Fruit fly (Drosophila melanogaster): Measurements from ENCODE around the gene CG11674.
A peak's percentile ranks its signal among the peaks of the same experiment; 100 is the strongest.

Gene CG11674

dm6 chrX:14216844-14217243, 8.8 kb downstream of the CG11674 start:
- TF ChIP-seq CG17801 (GFP tag; optimal IDR thresholded peaks at IDR 0.05; ENCODE audit: partially characterized antibody), result no peak

dm6 chrX:14215834-14216233, 9.8 kb downstream of the CG11674 start:
- no peak for TF ChIP-seq CG17801 (GFP tag; optimal IDR thresholded peaks at IDR 0.05; ENCODE audit: partially characterized antibody)

- peak; percentile 79 for TF ChIP-seq CG17801 (GFP tag; optimal IDR thresholded peaks at IDR 0.05; ENCODE audit: partially characterized antibody)
Measured at dm6 chrX:14214505-14215449, 10.9 kb downstream of the CG11674 start.

- TF ChIP-seq CG17801 (GFP tag; optimal IDR thresholded peaks at IDR 0.05; ENCODE audit: partially characterized antibody), result no peak
Measured at dm6 chrX:14213509-14214154, 12.0 kb downstream of the CG11674 start.

dm6 chrX:14212147-14212792, 13.4 kb downstream of the CG11674 start:
- TF ChIP-seq CG17801 (GFP tag; optimal IDR thresholded peaks at IDR 0.05; ENCODE audit: partially characterized antibody), result no peak

- peak; percentile 49 for TF ChIP-seq CG17801 (GFP tag; optimal IDR thresholded peaks at IDR 0.05; ENCODE audit: partially characterized antibody)
Measured at dm6 chrX:14211250-14211944, 14.3 kb downstream of the CG11674 start.

dm6 chrX:14209209-14209781, 16.4 kb downstream of the CG11674 start:
- no peak for TF ChIP-seq CG17801 (GFP tag; optimal IDR thresholded peaks at IDR 0.05; ENCODE audit: partially characterized antibody)

- TF ChIP-seq CG17801 (GFP tag; optimal IDR thresholded peaks at IDR 0.05; ENCODE audit: partially characterized antibody), result peak; percentile 49
Measured at dm6 chrX:14208426-14209208, 17.1 kb downstream of the CG11674 start.

dm6 chrX:14201178-14201577, 24.5 kb downstream of the CG11674 start, which contains the start of gene Prp16:
Gene Prp16 (plus strand): TSS chrX:14201362.
- no peak for TF ChIP-seq CG17801 (GFP tag; optimal IDR thresholded peaks at IDR 0.05; ENCODE audit: partially characterized antibody)

dm6 chrX:14199967-14200531, 25.6 kb downstream of the CG11674 start, which contains the start of gene CG11590:
Gene CG11590 (plus strand): TSS chrX:14200178.
- TF ChIP-seq CG17801 (GFP tag; optimal IDR thresholded peaks at IDR 0.05; ENCODE audit: partially characterized antibody), result no peak

dm6 chrX:14193013-14193412, 32.7 kb downstream of the CG11674 start, which contains the start of gene yl:
Gene yl (plus strand): TSS chrX:14193214.
- no peak for TF ChIP-seq CG17801 (GFP tag; optimal IDR thresholded peaks at IDR 0.05; ENCODE audit: partially characterized antibody)

- TF ChIP-seq CG17801 (GFP tag; optimal IDR thresholded peaks at IDR 0.05; ENCODE audit: partially characterized antibody), result no peak
Measured at dm6 chrX:14191918-14192317, 33.8 kb downstream of the CG11674 start, which contains the start of gene CG13403. Gene CG13403 (minus strand): TSS chrX:14192018.

dm6 chrX:14189216-14189615, 36.5 kb downstream of the CG11674 start, which contains the start of gene CG11585:
Gene CG11585 (plus strand): TSS chrX:14189516.
- TF ChIP-seq CG17801 (GFP tag; optimal IDR thresholded peaks at IDR 0.05; ENCODE audit: partially characterized antibody), result no peak

Measured in ovary, adult (tissue).